Fruit fly (Drosophila melanogaster) whole organism, prepupa: ENCODE data around the gene ct.

ENCODE experiments used
- CG11294 ChIP-seq: fragments of 200-800 bp; sonication (Bioruptor generic); IDR thresholded peaks from 2 replicates; pipeline ENCODE4 v1.3.6; 2022; ENCODE audit warnings: missing biosample characterization, missing genetic modification characterization
- CG11762 ChIP-seq: fragments of 200-800 bp; sonication (Bioruptor generic); optimal IDR thresholded peaks from 3 replicates; lab custom pipeline; 2016; ENCODE audit warnings: missing biosample characterization, missing genetic modification characterization; ENCODE audit not compliant: insufficient read depth
- CG15336 ChIP-seq: fragments of 200-800 bp; sonication (Bioruptor generic); IDR thresholded peaks from 2 replicates; pipeline ENCODE4 v1.3.6; 2022; ENCODE audit warnings: missing biosample characterization, missing genetic modification characterization
- CG16779 ChIP-seq: fragments of 200-800 bp; sonication (Bioruptor generic); optimal IDR thresholded peaks from 3 replicates; lab custom pipeline; 2017; ENCODE audit warnings: missing biosample characterization, mild to moderate bottlenecking, missing genetic modification characterization
- CG3032 ChIP-seq: fragments of 200-800 bp; optimal IDR thresholded peaks from 2 replicates; lab custom pipeline; 2019; ENCODE audit warnings: missing biosample characterization, mild to moderate bottlenecking, missing genetic modification characterization, moderate library complexity
- CG31627 ChIP-seq: fragments of 200-800 bp; sonication (Bioruptor generic); optimal IDR thresholded peaks from 3 replicates; lab custom pipeline; 2016; ENCODE audit warnings: missing biosample characterization, missing genetic modification characterization
- CG32006 ChIP-seq: fragments of 200-800 bp; sonication (Bioruptor generic); optimal IDR thresholded peaks from 3 replicates; lab custom pipeline; 2017; ENCODE audit warnings: missing biosample characterization, mild to moderate bottlenecking, missing genetic modification characterization
- CG34406 ChIP-seq: fragments of 200-800 bp; sonication (Bioruptor generic); optimal IDR thresholded peaks from 3 replicates; lab custom pipeline; 2016; ENCODE audit warnings: missing biosample characterization, missing genetic modification characterization
- CG3919 ChIP-seq: fragments of 200-800 bp; sonication (Bioruptor generic); optimal IDR thresholded peaks from 3 replicates; lab custom pipeline; 2016; ENCODE audit warnings: missing biosample characterization, missing genetic modification characterization
- CG4318 ChIP-seq: fragments of 200-800 bp; sonication (Bioruptor generic); optimal IDR thresholded peaks from 3 replicates; lab custom pipeline; 2017; ENCODE audit warnings: missing biosample characterization, mild to moderate bottlenecking, missing genetic modification characterization
- CG6163 ChIP-seq: fragments of 200-800 bp; sonication (Bioruptor generic); IDR thresholded peaks from 3 replicates; pipeline ENCODE4 v1.3.6; 2022; ENCODE audit warnings: missing biosample characterization, missing genetic modification characterization
- CG6276 ChIP-seq: fragments of 200-800 bp; sonication (Bioruptor generic); optimal IDR thresholded peaks from 2 replicates; lab custom pipeline; 2017; ENCODE audit warnings: missing biosample characterization, mild to moderate bottlenecking, missing genetic modification characterization
- CG6792 ChIP-seq: fragments of 200-800 bp; sonication (Bioruptor generic); optimal IDR thresholded peaks from 3 replicates; lab custom pipeline; 2016; ENCODE audit warnings: missing biosample characterization, missing genetic modification characterization
- CG6808 ChIP-seq: fragments of 200-800 bp; sonication (Bioruptor generic); optimal IDR thresholded peaks from 3 replicates; lab custom pipeline; 2017; ENCODE audit warnings: missing biosample characterization, missing genetic modification characterization, mild to moderate bottlenecking, moderate library complexity, missing genetic modification reagents
- CG6854 ChIP-seq: fragments of 200-800 bp; sonication (Bioruptor generic); optimal IDR thresholded peaks from 2 replicates; lab custom pipeline; 2017; ENCODE audit warnings: missing biosample characterization, mild to moderate bottlenecking, missing genetic modification characterization
- CG7368 ChIP-seq: fragments of 200-800 bp; sonication (Bioruptor generic); optimal IDR thresholded peaks from 3 replicates; lab custom pipeline; 2016; ENCODE audit warnings: missing biosample characterization, missing genetic modification characterization
- CG8119 ChIP-seq: fragments of 200-800 bp; sonication (Bioruptor generic); IDR thresholded peaks from 3 replicates; pipeline ENCODE4 v1.3.6; 2022; ENCODE audit warnings: missing biosample characterization, missing genetic modification characterization
- CG8319 ChIP-seq: fragments of 200-800 bp; sonication (Bioruptor generic); optimal IDR thresholded peaks from 3 replicates; lab custom pipeline; 2016; ENCODE audit warnings: missing biosample characterization, missing genetic modification characterization
- CG9139 ChIP-seq: fragments of 200-800 bp; sonication (Bioruptor generic); optimal IDR thresholded peaks from 3 replicates; lab custom pipeline; 2017; ENCODE audit warnings: missing biosample characterization, mild to moderate bottlenecking, missing genetic modification characterization
- Eip93F ChIP-seq: fragments of 200-800 bp; sonication (Bioruptor generic); optimal IDR thresholded peaks from 2 replicates; lab custom pipeline; 2016; ENCODE audit warnings: missing biosample characterization, mild to moderate bottlenecking, missing genetic modification characterization
- Hr39 ChIP-seq: fragments of 200-800 bp; sonication (Bioruptor generic); optimal IDR thresholded peaks from 2 replicates; lab custom pipeline; 2016; ENCODE audit warnings: missing biosample characterization, missing genetic modification characterization
- OdsH ChIP-seq: fragments of 200-800 bp; sonication (Bioruptor generic); optimal IDR thresholded peaks from 3 replicates; lab custom pipeline; 2016; ENCODE audit warnings: missing biosample characterization, missing genetic modification characterization
- Sox102F ChIP-seq: fragments of 200-800 bp; sonication (Bioruptor generic); optimal IDR thresholded peaks from 2 replicates; lab custom pipeline; 2016; ENCODE audit warnings: missing biosample characterization, mild to moderate bottlenecking, missing genetic modification characterization
- Sox15 ChIP-seq: fragments of 200-800 bp; sonication (Bioruptor generic); optimal IDR thresholded peaks from 3 replicates; lab custom pipeline; 2016; ENCODE audit warnings: missing biosample characterization, missing genetic modification characterization
- achi ChIP-seq: fragments of 200-800 bp; sonication (Bioruptor generic); optimal IDR thresholded peaks from 3 replicates; lab custom pipeline; 2016; ENCODE audit warnings: missing biosample characterization, missing genetic modification characterization
- dac ChIP-seq: fragments of 200-800 bp; sonication (Bioruptor generic); optimal IDR thresholded peaks from 2 replicates; lab custom pipeline; 2017; ENCODE audit warnings: missing biosample characterization, mild to moderate bottlenecking, missing genetic modification characterization
- eg ChIP-seq: fragments of 200-800 bp; sonication (Bioruptor generic); IDR thresholded peaks from 3 replicates; pipeline ENCODE4 v1.3.6; 2022; ENCODE audit warnings: missing biosample characterization, missing genetic modification characterization
- esn ChIP-seq: fragments of 200-800 bp; sonication (Bioruptor generic); optimal IDR thresholded peaks from 2 replicates; lab custom pipeline; 2016; ENCODE audit warnings: missing biosample characterization, mild to moderate bottlenecking, missing genetic modification characterization, moderate library complexity
- fd59A ChIP-seq: fragments of 200-800 bp; sonication (Bioruptor generic); optimal IDR thresholded peaks from 2 replicates; lab custom pipeline; 2017; ENCODE audit warnings: missing biosample characterization, mild to moderate bottlenecking, missing genetic modification characterization, missing genetic modification reagents
- fd85E ChIP-seq: fragments of 200-800 bp; sonication (Bioruptor generic); optimal IDR thresholded peaks from 3 replicates; lab custom pipeline; 2016; ENCODE audit warnings: missing biosample characterization, missing genetic modification characterization
- fkh ChIP-seq: fragments of 200-800 bp; sonication (Bioruptor generic); optimal IDR thresholded peaks from 3 replicates; lab custom pipeline; 2017; ENCODE audit warnings: missing biosample characterization, mild to moderate bottlenecking, missing genetic modification characterization, moderate library complexity
- net ChIP-seq: fragments of 200-800 bp; sonication (Bioruptor generic); optimal IDR thresholded peaks from 3 replicates; lab custom pipeline; 2016; ENCODE audit warnings: missing biosample characterization, missing genetic modification characterization
- pdm3 ChIP-seq: fragments of 200-800 bp; sonication (Bioruptor generic); optimal IDR thresholded peaks from 3 replicates; lab custom pipeline; 2016; ENCODE audit warnings: missing biosample characterization, missing genetic modification characterization
- salr ChIP-seq, 2 experiments: fragments of 200-800 bp; sonication (Bioruptor generic); optimal IDR thresholded peaks; 3 replicates each; lab custom pipeline; 2016 to 2018; ENCODE audit warnings: missing biosample characterization in 2 of 2, missing genetic modification characterization in 2 of 2, mild to moderate bottlenecking in 1 of 2
- ss ChIP-seq, 2 experiments: fragments of 200-800 bp; sonication (Bioruptor generic); optimal IDR thresholded peaks; 2 replicates in 1 of 2; 3 replicates in 1 of 2; lab custom pipeline; 2017 to 2018; ENCODE audit warnings: mild to moderate bottlenecking in 2 of 2, missing biosample characterization in 2 of 2, missing genetic modification characterization in 2 of 2, moderate library complexity in 1 of 2
- svp ChIP-seq: fragments of 200-800 bp; sonication (Bioruptor generic); peaks from one replicate; lab custom pipeline; 2016; ENCODE audit warnings: missing biosample characterization, missing genetic modification characterization
- vri ChIP-seq: fragments of 200-800 bp; sonication (Bioruptor generic); optimal IDR thresholded peaks from 3 replicates; lab custom pipeline; 2016; ENCODE audit warnings: missing biosample characterization, mild to moderate bottlenecking, missing genetic modification characterization

Gene ct

dm6 chrX:7698000-7698896 is 90.0 kb downstream of the ct start (continued):
- TF ChIP-seq CG11294 (GFP tag; lab: Robert Waterston, UW) (peak; percentile 92), CG31627 (peak; percentile 96), CG9139 (GFP tag; lab: Kevin White, UChicago) (peak; percentile 65), CG3919 (GFP tag; lab: Kevin White, UChicago) (peak; percentile 92), eg (GFP tag; lab: Robert Waterston, UW) (peak; percentile 98), CG7368 (GFP tag; lab: Kevin White, UChicago) (peak; percentile 89), fd85E (GFP tag; lab: Kevin White, UChicago) (peak; percentile 15), vri (GFP tag; lab: Kevin White, UChicago) (peak; percentile 89), CG8119 (GFP tag; lab: Robert Waterston, UW) (peak; percentile 95), salr (GFP tag; optimal IDR thresholded peaks at IDR 0.05; lab: Kevin White, UChicago) (peak; percentile 68 to 91), svp (GFP tag; lab: Kevin White, UChicago) (peak; percentile 99)
- TF ChIP-seq, all 60 proteins: peak for 60

DNA sequence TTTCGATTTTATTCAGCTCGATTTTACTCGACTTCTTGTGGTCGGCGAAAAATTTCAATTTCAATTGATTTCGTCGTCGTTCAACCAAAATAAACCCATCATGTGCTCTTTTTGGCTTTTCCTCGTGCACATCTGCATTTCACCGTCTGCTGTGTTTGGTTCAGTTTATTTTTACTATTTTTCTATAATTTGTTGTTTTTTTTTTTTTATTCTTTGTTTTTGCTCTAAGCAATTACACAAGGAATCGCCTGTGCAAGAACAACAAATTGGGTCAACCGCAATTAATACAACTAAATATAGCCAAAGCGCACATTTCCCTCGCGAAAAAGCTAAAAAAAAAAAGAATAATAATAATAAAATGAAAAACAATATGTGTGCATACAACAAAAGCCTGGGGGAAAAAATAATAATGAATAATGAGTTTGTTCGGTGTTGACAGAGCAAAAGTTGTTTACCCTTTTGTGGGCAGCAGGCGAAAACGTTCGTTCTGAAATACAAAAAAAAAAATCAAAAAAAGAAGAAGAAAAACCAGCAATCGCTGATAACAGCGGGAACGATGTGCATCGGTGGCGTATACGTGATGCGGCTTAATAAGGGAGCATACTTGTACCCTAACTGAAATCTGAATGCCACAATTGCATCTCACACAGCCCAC is 91.5 kb downstream of the ct start:
- TF ChIP-seq CG8119 (GFP tag; lab: Robert Waterston, UW) (peak; percentile 43; the same call in 2 of the 3 replicates), Sox15 (GFP tag; lab: Kevin White, UChicago) (no peak), CG11294 (GFP tag; lab: Robert Waterston, UW) (no peak), pdm3 (GFP tag; lab: Kevin White, UChicago) (no peak), CG3919 (GFP tag; lab: Kevin White, UChicago) (no peak), CG11762 (no peak), Sox102F (GFP tag; lab: Kevin White, UChicago) (no peak), CG3032 (no peak), eg (GFP tag; lab: Robert Waterston, UW) (peak; percentile 65), Hr39 (GFP tag; lab: Kevin White, UChicago) (no peak), net (GFP tag; lab: Kevin White, UChicago) (no peak), CG6854 (GFP tag; lab: Kevin White, UChicago) (no peak), salr (GFP tag; optimal IDR thresholded peaks at IDR 0.05; lab: Kevin White, UChicago) (no peak), Eip93F (GFP tag; lab: Kevin White, UChicago) (no peak), esn (GFP tag; lab: Kevin White, UChicago) (no peak), CG34406 (GFP tag; lab: Kevin White, UChicago) (no peak), CG6808 (GFP tag; lab: Kevin White, UChicago) (peak; percentile 32), OdsH (GFP tag; lab: Kevin White, UChicago) (no peak), CG16779 (tag; lab: Kevin White, UChicago) (no peak), CG6792 (GFP tag; lab: Kevin White, UChicago) (no peak), fd85E (GFP tag; lab: Kevin White, UChicago) (no peak), CG31627 (no peak), CG8319 (no peak), achi (GFP tag; lab: Kevin White, UChicago) (no peak), CG32006 (GFP tag; lab: Kevin White, UChicago) (no peak), CG4318 (GFP tag; lab: Kevin White, UChicago) (no peak), CG15336 (GFP tag; lab: Robert Waterston, UW) (peak; percentile 62), CG6163 (GFP tag; lab: Robert Waterston, UW) (no peak), CG6276 (GFP tag; lab: Kevin White, UChicago) (peak; percentile 67), fd59A (GFP tag; lab: Kevin White, UChicago) (no peak), dac (GFP tag; lab: Kevin White, UChicago) (no peak), svp (GFP tag; lab: Kevin White, UChicago) (no peak), fkh (GFP tag; lab: Kevin White, UChicago) (no peak), ss (GFP tag; optimal IDR thresholded peaks at IDR 0.05; lab: Kevin White, UChicago) (peak in 1 of 2 experiments; percentile 36)
